Fruit fly (Drosophila melanogaster) S2 (cell line): ENCODE results near the gene CG13893.

Experiments used
- CG8478 ChIP-seq: fragments of >200 bp; optimal IDR thresholded peaks from 2 replicates; lab custom pipeline; 2018
- CTCF ChIP-seq, 2 experiments: fragments of >200 bp; optimal IDR thresholded peaks; 2 replicates each; lab custom pipeline; 2018

- TF ChIP-seq CG8478 (no peak), CTCF (optimal IDR thresholded peaks at IDR 0.05; lab: Kevin White, UChicago) (no peak)
These were observed 38.2 kb downstream of the CG13893 start for dm6 chr3L:565561-565960.
